Fruit fly (Drosophila melanogaster): ENCODE data around the gene Tcs6.

DNA sequence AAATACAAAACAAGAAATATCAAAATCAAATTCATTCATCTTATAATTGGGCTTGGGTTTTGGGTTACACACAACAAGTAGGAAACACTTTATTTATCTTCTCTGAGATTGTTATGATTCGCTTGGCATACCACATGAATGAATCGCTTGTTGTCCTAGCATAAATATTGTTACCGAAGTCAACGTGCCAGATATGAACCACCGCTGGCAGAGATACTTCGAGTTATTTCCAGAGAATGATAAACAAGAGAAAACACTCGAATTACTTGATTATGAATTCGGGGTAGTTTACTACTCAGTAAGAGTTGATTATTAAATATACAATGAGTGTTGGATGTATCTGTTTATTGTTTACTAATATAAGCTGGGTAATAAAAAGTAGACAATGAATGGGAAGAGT lies 46.5 kb downstream of the Tcs6 start:
- no peak for TF ChIP-seq h (optimal IDR thresholded peaks at IDR 0.05)
- no peak for TF ChIP-seq insv (optimal IDR thresholded peaks at IDR 0.05)
- TF ChIP-seq ttk (optimal IDR thresholded peaks at IDR 0.05), result no peak
